Fruit fly (Drosophila melanogaster) whole organism, prepupa: Measurements from ENCODE around the gene CG10041.
A peak's percentile ranks its signal among the peaks of the same experiment; 100 is the strongest.

Experiments
- Blimp-1 ChIP-seq: fragments of 200-800 bp; sonication (Bioruptor generic); optimal IDR thresholded peaks from 3 replicates; lab custom pipeline; 2017; ENCODE audit warnings: missing biosample characterization, missing genetic modification characterization, mild to moderate bottlenecking, moderate library complexity, missing genetic modification reagents
- CG10631 ChIP-seq: fragments of 200-800 bp; sonication (Bioruptor generic); optimal IDR thresholded peaks from 2 replicates; lab custom pipeline; 2016; ENCODE audit warnings: missing biosample characterization, missing genetic modification characterization
- CG11294 ChIP-seq: fragments of 200-800 bp; sonication (Bioruptor generic); IDR thresholded peaks from 2 replicates; pipeline ENCODE4 v1.3.6; 2022; ENCODE audit warnings: missing biosample characterization, missing genetic modification characterization
- CG11902 ChIP-seq: fragments of 200-800 bp; sonication (Bioruptor generic); optimal IDR thresholded peaks from 3 replicates; lab custom pipeline; 2016; ENCODE audit warnings: missing biosample characterization, missing genetic modification characterization
- CG15336 ChIP-seq: fragments of 200-800 bp; sonication (Bioruptor generic); IDR thresholded peaks from 2 replicates; pipeline ENCODE4 v1.3.6; 2022; ENCODE audit warnings: missing biosample characterization, missing genetic modification characterization
- CG1621 ChIP-seq: fragments of 200-800 bp; sonication (Bioruptor generic); optimal IDR thresholded peaks from 3 replicates; lab custom pipeline; 2018; ENCODE audit warnings: missing biosample characterization, mild to moderate bottlenecking, missing genetic modification characterization
- CG16779 ChIP-seq: fragments of 200-800 bp; sonication (Bioruptor generic); optimal IDR thresholded peaks from 3 replicates; lab custom pipeline; 2017; ENCODE audit warnings: missing biosample characterization, mild to moderate bottlenecking, missing genetic modification characterization
- CG31627 ChIP-seq: fragments of 200-800 bp; sonication (Bioruptor generic); optimal IDR thresholded peaks from 3 replicates; lab custom pipeline; 2016; ENCODE audit warnings: missing biosample characterization, missing genetic modification characterization
- CG32006 ChIP-seq: fragments of 200-800 bp; sonication (Bioruptor generic); optimal IDR thresholded peaks from 3 replicates; lab custom pipeline; 2017; ENCODE audit warnings: missing biosample characterization, mild to moderate bottlenecking, missing genetic modification characterization
- CG34406 ChIP-seq: fragments of 200-800 bp; sonication (Bioruptor generic); optimal IDR thresholded peaks from 3 replicates; lab custom pipeline; 2016; ENCODE audit warnings: missing biosample characterization, missing genetic modification characterization
- CG3919 ChIP-seq: fragments of 200-800 bp; sonication (Bioruptor generic); optimal IDR thresholded peaks from 3 replicates; lab custom pipeline; 2016; ENCODE audit warnings: missing biosample characterization, missing genetic modification characterization
- CG6163 ChIP-seq: fragments of 200-800 bp; sonication (Bioruptor generic); IDR thresholded peaks from 3 replicates; pipeline ENCODE4 v1.3.6; 2022; ENCODE audit warnings: missing biosample characterization, missing genetic modification characterization
- CG6276 ChIP-seq: fragments of 200-800 bp; sonication (Bioruptor generic); optimal IDR thresholded peaks from 2 replicates; lab custom pipeline; 2017; ENCODE audit warnings: missing biosample characterization, mild to moderate bottlenecking, missing genetic modification characterization
- CG6808 ChIP-seq: fragments of 200-800 bp; sonication (Bioruptor generic); optimal IDR thresholded peaks from 3 replicates; lab custom pipeline; 2017; ENCODE audit warnings: missing biosample characterization, missing genetic modification characterization, mild to moderate bottlenecking, moderate library complexity, missing genetic modification reagents
- CG6854 ChIP-seq: fragments of 200-800 bp; sonication (Bioruptor generic); optimal IDR thresholded peaks from 2 replicates; lab custom pipeline; 2017; ENCODE audit warnings: missing biosample characterization, mild to moderate bottlenecking, missing genetic modification characterization
- CG7368 ChIP-seq: fragments of 200-800 bp; sonication (Bioruptor generic); optimal IDR thresholded peaks from 3 replicates; lab custom pipeline; 2016; ENCODE audit warnings: missing biosample characterization, missing genetic modification characterization
- Eip75B ChIP-seq: fragments of 200-800 bp; sonication (Bioruptor generic); optimal IDR thresholded peaks from 3 replicates; lab custom pipeline; 2016; ENCODE audit warnings: missing biosample characterization, missing genetic modification characterization
- Eip78C ChIP-seq: fragments of 200-800 bp; sonication (Bioruptor generic); peaks from one replicate; lab custom pipeline; 2016; ENCODE audit warnings: missing biosample characterization, missing genetic modification characterization
- Ets21C ChIP-seq: fragments of 200-800 bp; sonication (Bioruptor generic); optimal IDR thresholded peaks from 3 replicates; lab custom pipeline; 2016; ENCODE audit warnings: missing biosample characterization, missing genetic modification characterization
- Hr38 ChIP-seq: sonication (Bioruptor generic); optimal IDR thresholded peaks from 2 replicates; lab custom pipeline; 2016; ENCODE audit warnings: missing biosample characterization, missing genetic modification characterization
- Hr39 ChIP-seq: fragments of 200-800 bp; sonication (Bioruptor generic); optimal IDR thresholded peaks from 2 replicates; lab custom pipeline; 2016; ENCODE audit warnings: missing biosample characterization, missing genetic modification characterization
- Hr4 ChIP-seq: fragments of 200-800 bp; sonication (Bioruptor generic); optimal IDR thresholded peaks from 3 replicates; lab custom pipeline; 2016; ENCODE audit warnings: missing biosample characterization, missing genetic modification characterization
- Lpt ChIP-seq: fragments of 200-800 bp; sonication (Bioruptor generic); optimal IDR thresholded peaks from 3 replicates; lab custom pipeline; 2016; ENCODE audit warnings: missing biosample characterization, missing genetic modification characterization
- OdsH ChIP-seq: fragments of 200-800 bp; sonication (Bioruptor generic); optimal IDR thresholded peaks from 3 replicates; lab custom pipeline; 2016; ENCODE audit warnings: missing biosample characterization, missing genetic modification characterization
- Sox15 ChIP-seq: fragments of 200-800 bp; sonication (Bioruptor generic); optimal IDR thresholded peaks from 3 replicates; lab custom pipeline; 2016; ENCODE audit warnings: missing biosample characterization, missing genetic modification characterization
- achi ChIP-seq: fragments of 200-800 bp; sonication (Bioruptor generic); optimal IDR thresholded peaks from 3 replicates; lab custom pipeline; 2016; ENCODE audit warnings: missing biosample characterization, missing genetic modification characterization
- acj6 ChIP-seq: fragments of 200-800 bp; sonication (Bioruptor generic); optimal IDR thresholded peaks from 3 replicates; lab custom pipeline; 2016; ENCODE audit warnings: missing biosample characterization, missing genetic modification characterization
- cyc ChIP-seq: fragments of 200-800 bp; sonication (Bioruptor generic); optimal IDR thresholded peaks from 3 replicates; lab custom pipeline; 2016; ENCODE audit warnings: missing biosample characterization, missing genetic modification characterization
- dac ChIP-seq: fragments of 200-800 bp; sonication (Bioruptor generic); optimal IDR thresholded peaks from 2 replicates; lab custom pipeline; 2017; ENCODE audit warnings: missing biosample characterization, mild to moderate bottlenecking, missing genetic modification characterization
- dsx ChIP-seq: fragments of 200-800 bp; optimal IDR thresholded peaks from 3 replicates; lab custom pipeline; 2019; ENCODE audit warnings: missing biosample characterization, mild to moderate bottlenecking, missing genetic modification characterization, moderate library complexity; ENCODE audit not compliant: poor library complexity, severe bottlenecking
- eg ChIP-seq: fragments of 200-800 bp; sonication (Bioruptor generic); IDR thresholded peaks from 3 replicates; pipeline ENCODE4 v1.3.6; 2022; ENCODE audit warnings: missing biosample characterization, missing genetic modification characterization
- fd59A ChIP-seq: fragments of 200-800 bp; sonication (Bioruptor generic); optimal IDR thresholded peaks from 2 replicates; lab custom pipeline; 2017; ENCODE audit warnings: missing biosample characterization, mild to moderate bottlenecking, missing genetic modification characterization, missing genetic modification reagents
- fd85E ChIP-seq: fragments of 200-800 bp; sonication (Bioruptor generic); optimal IDR thresholded peaks from 3 replicates; lab custom pipeline; 2016; ENCODE audit warnings: missing biosample characterization, missing genetic modification characterization
- fkh ChIP-seq: fragments of 200-800 bp; sonication (Bioruptor generic); optimal IDR thresholded peaks from 3 replicates; lab custom pipeline; 2017; ENCODE audit warnings: missing biosample characterization, mild to moderate bottlenecking, missing genetic modification characterization, moderate library complexity
- net ChIP-seq: fragments of 200-800 bp; sonication (Bioruptor generic); optimal IDR thresholded peaks from 3 replicates; lab custom pipeline; 2016; ENCODE audit warnings: missing biosample characterization, missing genetic modification characterization
- pdm3 ChIP-seq: fragments of 200-800 bp; sonication (Bioruptor generic); optimal IDR thresholded peaks from 3 replicates; lab custom pipeline; 2016; ENCODE audit warnings: missing biosample characterization, missing genetic modification characterization
- spab ChIP-seq: fragments of 200-800 bp; sonication (Bioruptor generic); optimal IDR thresholded peaks from 2 replicates; lab custom pipeline; 2017; ENCODE audit warnings: missing biosample characterization, mild to moderate bottlenecking, missing genetic modification characterization, missing genetic modification reagents
- ss ChIP-seq, 2 experiments: fragments of 200-800 bp; sonication (Bioruptor generic); optimal IDR thresholded peaks; 2 replicates in 1 of 2; 3 replicates in 1 of 2; lab custom pipeline; 2017 to 2018; ENCODE audit warnings: mild to moderate bottlenecking in 2 of 2, missing biosample characterization in 2 of 2, missing genetic modification characterization in 2 of 2, moderate library complexity in 1 of 2
- svp ChIP-seq: fragments of 200-800 bp; sonication (Bioruptor generic); peaks from one replicate; lab custom pipeline; 2016; ENCODE audit warnings: missing biosample characterization, missing genetic modification characterization
- vri ChIP-seq: fragments of 200-800 bp; sonication (Bioruptor generic); optimal IDR thresholded peaks from 3 replicates; lab custom pipeline; 2016; ENCODE audit warnings: missing biosample characterization, mild to moderate bottlenecking, missing genetic modification characterization

CG10041 gene

DNA sequence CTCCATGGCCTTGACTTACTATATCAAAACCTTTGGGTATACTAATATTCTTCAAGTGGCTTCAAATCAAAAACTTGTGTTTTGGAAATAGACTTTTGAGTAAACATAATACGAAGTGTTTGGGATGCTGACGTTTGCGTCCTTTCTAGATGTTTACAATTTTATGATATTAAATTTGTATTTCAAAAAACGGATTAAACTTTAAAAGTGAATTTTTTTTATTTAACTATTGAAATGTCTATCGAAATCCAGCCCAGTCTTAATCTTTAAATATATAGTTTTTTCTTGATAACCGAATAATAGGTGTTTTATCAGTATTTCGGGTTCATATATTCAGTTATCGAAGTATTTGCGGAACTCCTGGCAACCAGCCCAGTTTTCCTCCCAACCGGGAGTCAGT lies 12.7 kb upstream of the CG10041 start, which contains the start of gene Tim17a1:
TSS of gene Tim17a1 (minus strand) at position 101 of the 400 bp plus-strand sequence.
- TF ChIP-seq CG6276 (no peak), CG16779 (tag; lab: Kevin White, UChicago) (no peak), CG31627 (GFP tag; lab: Kevin White, UChicago) (no peak), vri (GFP tag; lab: Kevin White, UChicago) (no peak), CG15336 (no peak), CG34406 (no peak), Hr4 (no peak), CG10631 (GFP tag; lab: Kevin White, UChicago) (no peak), CG6163 (GFP tag; lab: Robert Waterston, UW) (no peak), eg (GFP tag; lab: Robert Waterston, UW) (no peak), CG7368 (no peak), net (no peak), achi (GFP tag; lab: Kevin White, UChicago) (no peak), CG1621 (tag; lab: Kevin White, UChicago) (no peak)
- TF ChIP-seq, all 60 proteins: peak for 0

DNA sequence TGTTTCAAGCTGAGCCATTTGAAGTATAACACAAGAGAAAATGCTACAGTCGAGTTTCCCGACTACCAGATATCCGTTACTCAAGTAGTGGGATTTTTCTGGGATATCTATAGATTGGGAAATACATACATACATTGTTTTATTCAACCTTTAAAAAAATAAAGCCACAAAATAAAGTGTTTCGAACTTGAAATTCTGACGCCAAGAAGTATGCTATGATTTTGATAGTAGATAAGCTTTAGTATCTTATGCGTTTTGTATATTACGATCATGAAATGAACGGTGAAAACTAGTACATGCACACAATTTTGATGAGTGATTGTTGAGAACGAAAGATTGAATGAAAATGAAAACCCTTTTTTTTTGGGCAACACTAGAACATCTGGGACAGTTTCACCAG lies 11.6 kb upstream of the CG10041 start:
- TF ChIP-seq dsx (GFP tag; lab: Kevin White, UChicago) = peak; percentile 50
- TF ChIP-seq OdsH (GFP tag; lab: Kevin White, UChicago) = no peak

dm6 chr3R:12361962-12362497 lies 10.1 kb upstream of the CG10041 start:
- TF ChIP-seq CG6808 (GFP tag; lab: Kevin White, UChicago) (no peak), cyc (GFP tag; lab: Kevin White, UChicago) (no peak), CG1621 (tag; lab: Kevin White, UChicago) (no peak), Hr38 (GFP tag; lab: Kevin White, UChicago) (no peak), fd59A (no peak), acj6 (GFP tag; lab: Kevin White, UChicago) (no peak), Sox15 (GFP tag; lab: Kevin White, UChicago) (no peak), pdm3 (GFP tag; lab: Kevin White, UChicago) (no peak)

dm6 chr3R:12359837-12360236 lies 7.9 kb upstream of the CG10041 start, which contains the start of gene CG4115:
TSS of gene CG4115 (plus strand) at chr3R:12360008.
- no peak for TF ChIP-seq spab (GFP tag; lab: Kevin White, UChicago)
- no peak for TF ChIP-seq achi (GFP tag; lab: Kevin White, UChicago)
- no peak for TF ChIP-seq dac (GFP tag; lab: Kevin White, UChicago)
- no peak for TF ChIP-seq CG32006 (GFP tag; lab: Kevin White, UChicago)
- no peak for TF ChIP-seq svp (GFP tag; lab: Kevin White, UChicago)
- no peak for TF ChIP-seq CG6808 (GFP tag; lab: Kevin White, UChicago)
- TF ChIP-seq fkh (GFP tag; lab: Kevin White, UChicago) = no peak
- no peak for TF ChIP-seq Lpt (GFP tag; lab: Kevin White, UChicago)
- TF ChIP-seq CG3919 = peak; percentile 1
- no peak for TF ChIP-seq Hr39 (GFP tag; lab: Kevin White, UChicago)
- TF ChIP-seq Ets21C (GFP tag; lab: Kevin White, UChicago) = no peak
- TF ChIP-seq Blimp-1 (GFP tag; lab: Kevin White, UChicago) = peak; percentile 75
- TF ChIP-seq Eip75B = no peak
- no peak for TF ChIP-seq ss (GFP tag; optimal IDR thresholded peaks at IDR 0.05; lab: Kevin White, UChicago)
- TF ChIP-seq Hr4 = no peak
- no peak for TF ChIP-seq CG11294 (GFP tag; lab: Robert Waterston, UW)
- no peak for TF ChIP-seq fd85E
- no peak for TF ChIP-seq CG11902 (GFP tag; lab: Kevin White, UChicago)
- peak; percentile 57 for TF ChIP-seq Eip78C (GFP tag; lab: Kevin White, UChicago)
- TF ChIP-seq CG6854 = peak; percentile 26
- TF ChIP-seq, all 60 proteins: peak for 4
